Fruit fly (Drosophila melanogaster): ENCODE results near the gene CG34327.

dm6 chrX:17265402-17266028 lies 41.9 kb upstream of the CG34327 start:
- TF ChIP-seq foxo (GFP tag; optimal IDR thresholded peaks at IDR 0.05), result no peak
- no peak for TF ChIP-seq pan (optimal IDR thresholded peaks at IDR 0.05)
- no peak for TF ChIP-seq brk (GFP tag; optimal IDR thresholded peaks at IDR 0.05)
- TF ChIP-seq tai (GFP tag; optimal IDR thresholded peaks at IDR 0.05), result no peak
- TF ChIP-seq psq (GFP tag; optimal IDR thresholded peaks at IDR 0.05), result no peak
- no peak for TF ChIP-seq lola (GFP tag; optimal IDR thresholded peaks at IDR 0.05)
- TF ChIP-seq HLH106 (tag; optimal IDR thresholded peaks at IDR 0.05), result no peak
- TF ChIP-seq Abd-B (GFP tag; optimal IDR thresholded peaks at IDR 0.05), result no peak

Data from whole organism, wandering third instar larva.